Fruit fly (Drosophila melanogaster) whole organism: ENCODE results near the gene CG31636.

Source experiments
- CG8478 ChIP-seq: fragments of >200 bp; optimal IDR thresholded peaks from 2 replicates; lab custom pipeline; 2018; ENCODE audit warnings: inconsistent platforms
- Dll ChIP-seq: fragments of >200 bp; optimal IDR thresholded peaks from 2 replicates; lab custom pipeline; 2017
- pan ChIP-seq: fragments of >200 bp; optimal IDR thresholded peaks from 2 replicates; lab custom pipeline; 2017
- psq ChIP-seq: fragments of >200 bp; optimal IDR thresholded peaks from 2 replicates; lab custom pipeline; 2017
- usp ChIP-seq: fragments of >200 bp; optimal IDR thresholded peaks from 2 replicates; lab custom pipeline; 2017; ENCODE audit warnings: missing biosample characterization, missing genetic modification characterization, mixed read lengths

DNA sequence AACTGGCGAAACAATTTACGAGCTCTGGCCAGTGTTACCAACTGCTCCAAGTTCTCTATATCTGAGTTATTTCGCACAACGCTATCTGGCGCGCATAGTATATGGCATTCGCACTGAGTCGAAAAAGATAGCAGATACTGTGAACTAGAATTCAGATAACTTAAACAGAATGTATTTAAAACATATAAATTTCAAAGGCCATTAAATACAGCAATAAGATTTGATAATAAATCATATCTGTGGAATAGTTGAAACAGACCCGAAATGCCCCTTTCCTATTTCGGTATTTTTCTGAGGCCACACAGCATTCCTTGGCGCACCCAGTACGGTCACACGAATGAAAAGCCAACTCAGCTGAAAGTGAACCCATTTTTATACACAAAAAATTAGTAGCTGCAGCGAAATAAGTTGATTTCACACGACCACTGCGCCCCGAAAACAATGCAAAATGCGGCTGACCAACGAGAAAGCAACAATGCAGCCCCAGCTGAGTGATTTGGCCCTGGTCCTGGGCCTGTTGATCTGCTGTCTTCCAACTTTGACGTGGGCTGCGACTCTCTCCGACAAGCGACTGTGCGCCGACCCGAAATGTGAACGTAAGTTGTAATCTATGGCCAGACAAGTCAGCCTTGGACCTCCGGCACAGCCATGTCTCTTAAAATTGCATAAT is 8.7 kb downstream of the CG31636 start, which contains the start of the genes CG31635 and Tango1:
- TF ChIP-seq usp (GFP tag; lab: Kevin White, UChicago) (no peak), Dll (lab: Kevin White, UChicago) (no peak), psq (lab: Kevin White, UChicago) (no peak), CG8478 (lab: Kevin White, UChicago) (no peak), pan (lab: Kevin White, UChicago) (no peak)
